Fruit fly (Drosophila melanogaster): ENCODE measurements around the gene CG13068.
A peak's percentile ranks its signal among the peaks of the same experiment; 100 is the strongest.

Gene CG13068

dm6 chr3L:16295447-16295846, 26.3 kb downstream of the CG13068 start, which contains the start of gene CG4962:
TSS of gene CG4962 (minus strand) at chr3L:16295547.
- TF ChIP-seq pita (GFP tag; optimal IDR thresholded peaks at IDR 0.05), result no peak
- TF ChIP-seq Hr51 (GFP tag; optimal IDR thresholded peaks at IDR 0.05), result no peak
- no peak for TF ChIP-seq slp2 (GFP tag; optimal IDR thresholded peaks at IDR 0.05)
- TF ChIP-seq CG11085 (GFP tag; IDR thresholded peaks at IDR 0.05), result no peak
- no peak for TF ChIP-seq CG8281 (tag; optimal IDR thresholded peaks at IDR 0.05)
- TF ChIP-seq CG3065 (GFP tag; optimal IDR thresholded peaks at IDR 0.05), result no peak
- no peak for TF ChIP-seq D19A (tag; optimal IDR thresholded peaks at IDR 0.05)
- no peak for TF ChIP-seq CG7839 (tag; optimal IDR thresholded peaks at IDR 0.05)
- TF ChIP-seq CG1602 (GFP tag; optimal IDR thresholded peaks at IDR 0.05), result no peak
- TF ChIP-seq CG17385 (GFP tag; optimal IDR thresholded peaks at IDR 0.05), result no peak
- TF ChIP-seq Aef1 (GFP tag; IDR thresholded peaks at IDR 0.05), result no peak
- TF ChIP-seq crp (GFP tag; optimal IDR thresholded peaks at IDR 0.05), result no peak
- TF ChIP-seq Dad (GFP tag; optimal IDR thresholded peaks at IDR 0.05), result no peak
- no peak for TF ChIP-seq schlank (tag; optimal IDR thresholded peaks at IDR 0.05)
- TF ChIP-seq zen (tag; optimal IDR thresholded peaks at IDR 0.05), result no peak

DNA sequence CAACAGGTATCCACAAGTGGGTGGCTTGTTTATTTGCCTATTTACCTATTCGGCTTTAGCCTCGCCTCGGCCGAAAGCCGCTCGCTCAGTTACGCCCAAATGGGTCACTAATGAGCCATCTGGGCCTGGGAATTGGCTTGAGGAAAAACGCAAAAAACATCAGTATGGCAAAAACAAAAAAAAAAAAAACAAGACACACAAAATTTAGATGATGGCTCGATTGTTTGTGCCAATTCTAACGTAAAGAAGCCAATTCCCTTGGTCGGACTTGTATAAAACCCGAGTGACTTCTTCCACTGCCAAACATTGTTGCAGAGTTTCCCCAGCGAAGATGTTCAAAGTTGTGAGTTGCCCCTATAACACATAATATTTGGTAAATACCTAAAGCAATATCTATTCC, 32.0 kb downstream of the CG13068 start, which contains the start of gene CG4982:
TSS of gene CG4982 (plus strand) at position 301 of the 400 bp plus-strand sequence.
- TF ChIP-seq cwo (GFP tag; optimal IDR thresholded peaks at IDR 0.05), result no peak
- no peak for TF ChIP-seq Optix (GFP tag; IDR thresholded peaks at IDR 0.05)
- no peak for TF ChIP-seq Rfx (GFP tag; IDR thresholded peaks at IDR 0.05)
- no peak for TF ChIP-seq lbe (GFP tag; optimal IDR thresholded peaks at IDR 0.05)
- no peak for TF ChIP-seq sug (tag; optimal IDR thresholded peaks at IDR 0.05)
- TF ChIP-seq ham (GFP tag; IDR thresholded peaks at IDR 0.05), result no peak

DNA sequence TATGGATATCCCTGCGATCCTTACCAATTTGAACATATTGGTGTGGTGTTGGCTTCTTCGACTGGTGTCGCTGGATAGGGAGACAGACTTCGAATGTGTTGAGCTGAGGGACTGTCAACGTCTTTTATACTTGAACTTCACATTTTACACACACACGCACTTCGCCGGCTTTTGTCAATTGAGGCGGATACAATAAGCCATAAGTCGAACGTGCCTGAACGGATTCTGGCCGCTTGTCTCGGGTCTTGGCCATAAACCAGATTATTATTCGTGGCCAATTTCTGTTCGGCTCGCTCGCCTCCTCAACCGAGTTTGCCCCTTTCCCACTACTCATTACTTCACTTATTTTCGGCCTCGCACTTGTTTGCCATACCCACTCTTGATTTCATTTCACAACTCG, 33.9 kb downstream of the CG13068 start, which contains the start of gene CG13044:
TSS of gene CG13044 (minus strand) at position 101 of the 400 bp plus-strand sequence.
- TF ChIP-seq Blimp-1 (GFP tag; optimal IDR thresholded peaks at IDR 0.05) (peak; percentile 16), pho (GFP tag; optimal IDR thresholded peaks at IDR 0.05) (no peak), CG12071 (GFP tag; optimal IDR thresholded peaks at IDR 0.05) (no peak), ab (GFP tag; optimal IDR thresholded peaks at IDR 0.05) (no peak), prd (optimal IDR thresholded peaks at IDR 0.05) (no peak), prd (GFP tag; IDR thresholded peaks at IDR 0.05) (no peak), Ets97D (GFP tag; optimal IDR thresholded peaks at IDR 0.05) (no peak), salm (tag; optimal IDR thresholded peaks at IDR 0.05) (no peak), repo (GFP tag; optimal IDR thresholded peaks at IDR 0.05) (no peak)

DNA sequence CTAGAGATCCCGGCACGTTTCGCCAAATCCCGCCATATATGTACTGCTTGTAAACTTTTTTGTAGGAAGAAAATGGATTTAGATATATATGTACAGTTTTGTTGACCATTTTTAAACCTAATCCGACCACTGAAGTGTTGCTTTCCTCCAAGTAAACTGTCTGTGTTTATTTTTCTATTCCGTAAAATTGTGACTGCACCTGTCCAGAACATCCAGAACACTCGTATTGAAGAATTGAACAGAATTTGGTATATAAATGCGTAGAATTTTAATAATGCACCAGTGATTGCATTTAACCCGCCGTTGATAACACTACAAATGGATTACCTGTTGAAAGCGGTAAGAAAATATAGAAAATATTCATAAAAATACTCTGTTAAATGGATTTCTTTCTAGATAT, 34.8 kb downstream of the CG13068 start, which contains the start of gene CG43249:
TSS of gene CG43249 (plus strand) at position 301 of the 400 bp plus-strand sequence.
- TF ChIP-seq Sry-β (GFP tag; optimal IDR thresholded peaks at IDR 0.05) (no peak), Dbx (GFP tag; IDR thresholded peaks at IDR 0.05) (no peak), zf30C (GFP tag; optimal IDR thresholded peaks at IDR 0.05) (no peak), CG5953 (GFP tag; IDR thresholded peaks at IDR 0.05) (no peak)
